Worm (Caenorhabditis elegans) whole organism, early embryonic: ENCODE results near the gene acs-6.
A peak's percentile ranks its signal among the peaks of the same experiment; 100 is the strongest.

Source experiments
- B0310.2 ChIP-seq: sonication (generic microtip); optimal IDR thresholded peaks from 2 replicates; lab custom pipeline; 2016; ENCODE audit warnings: mild to moderate bottlenecking, missing genetic modification characterization, missing compliant biosample characterization
- F13C5.2 ChIP-seq: sonication (generic microtip); optimal IDR thresholded peaks from 2 replicates; lab custom pipeline; 2017; ENCODE audit warnings: mild to moderate bottlenecking, missing genetic modification characterization, inconsistent platforms, missing compliant biosample characterization
- aly-1 ChIP-seq: sonication (generic microtip); optimal IDR thresholded peaks from 2 replicates; lab custom pipeline; 2016; ENCODE audit warnings: missing genetic modification characterization, missing compliant biosample characterization
- ama-1 ChIP-seq: fragments of 150-350 bp; optimal IDR thresholded peaks from 2 replicates; lab custom pipeline; 2014
- ceh-13 ChIP-seq: fragments of 200-800 bp; sonication (Bioruptor generic); optimal IDR thresholded peaks from 2 replicates; lab custom pipeline; 2018; ENCODE audit warnings: mild to moderate bottlenecking, missing genetic modification characterization, missing compliant biosample characterization
- ceh-36 ChIP-seq: sonication (generic microtip); optimal IDR thresholded peaks from 2 replicates; lab custom pipeline; 2016; ENCODE audit warnings: missing genetic modification characterization, inconsistent platforms, missing compliant biosample characterization
- ets-7 ChIP-seq: sonication (generic microtip); optimal IDR thresholded peaks from 2 replicates; lab custom pipeline; 2016; ENCODE audit warnings: missing genotype, missing genetic modification characterization, missing compliant biosample characterization
- flt-1 ChIP-seq: fragments of 200-800 bp; sonication (Bioruptor generic); IDR thresholded peaks from 2 replicates; pipeline ENCODE4 v1.3.6; 2022; ENCODE audit warnings: missing genetic modification characterization, missing compliant biosample characterization
- hmbx-1 ChIP-seq: sonication (generic microtip); optimal IDR thresholded peaks from 2 replicates; lab custom pipeline; 2016; ENCODE audit warnings: mild to moderate bottlenecking, missing genetic modification characterization, missing compliant biosample characterization
- hmg-4 ChIP-seq: fragments of 200-800 bp; sonication (Bioruptor generic); optimal IDR thresholded peaks from 2 replicates; lab custom pipeline; 2018; ENCODE audit warnings: mild to moderate bottlenecking, missing genetic modification characterization, missing compliant biosample characterization
- hnd-1 ChIP-seq: sonication (generic microtip); optimal IDR thresholded peaks from 2 replicates; lab custom pipeline; 2016; ENCODE audit warnings: missing genetic modification characterization, missing compliant biosample characterization
- pes-1 ChIP-seq: fragments of 200-800 bp; sonication (Bioruptor generic); IDR thresholded peaks from 2 replicates; pipeline ENCODE4 v1.3.6; 2022; ENCODE audit warnings: missing genetic modification reagents, missing genetic modification characterization, missing compliant biosample characterization
- scrt-1 ChIP-seq: fragments of 200-800 bp; sonication (Bioruptor generic); IDR thresholded peaks from 2 replicates; pipeline ENCODE4 v1.3.6; 2022; ENCODE audit warnings: missing genetic modification characterization, missing compliant biosample characterization
- sea-1 ChIP-seq: fragments of 200-800 bp; sonication (Bioruptor generic); conservative IDR thresholded peaks from 2 replicates; pipeline ENCODE4 v1.3.6; 2022; ENCODE audit warnings: missing genetic modification characterization, missing compliant biosample characterization
- tbx-11 ChIP-seq: fragments of 200-800 bp; sonication (Bioruptor generic); IDR thresholded peaks from 2 replicates; pipeline ENCODE4 v1.3.6; 2022; ENCODE audit warnings: missing genetic modification characterization, missing compliant biosample characterization
- tbx-37 ChIP-seq: fragments of 200-800 bp; sonication (Bioruptor generic); conservative IDR thresholded peaks from 2 replicates; pipeline ENCODE4 v1.3.6; 2022; ENCODE audit warnings: missing genetic modification reagents, missing genetic modification characterization, missing compliant biosample characterization
- tra-4 ChIP-seq: sonication (generic microtip); optimal IDR thresholded peaks from 2 replicates; lab custom pipeline; 2017; ENCODE audit warnings: missing genetic modification characterization, missing compliant biosample characterization

The acs-6 gene

ce11 chrII:7090852-7091251 is 29.0 kb downstream of the acs-6 start:
- TF ChIP-seq hmg-4 (GFP tag; lab: Kevin White, UChicago) (peak; percentile 44), hnd-1 (tag; lab: Kevin White, UChicago) (no peak), pes-1 (GFP tag; lab: Robert Waterston, UW) (0 out of 2 replicates have a peak, but pooled peaks have one; percentile 4)

- TF ChIP-seq B0310.2 (tag; lab: Kevin White, UChicago) (peak; percentile 19), hnd-1 (tag; lab: Kevin White, UChicago) (no peak), sea-1 (GFP tag; lab: Robert Waterston, UW) (0 out of 2 replicates have a peak, but pooled peaks have one; percentile 18)
Observed at ce11 chrII:7093339-7093821, 31.6 kb downstream of the acs-6 start, which contains the start of gene T02G5.3. Gene T02G5.3 (plus strand): TSS chrII:7093389.

ce11 chrII:7095970-7096369 is 34.1 kb downstream of the acs-6 start:
- no peak for TF ChIP-seq tbx-11
- TF ChIP-seq hmbx-1 (tag; lab: Kevin White, UChicago): no peak
- no peak for TF ChIP-seq pes-1 (GFP tag; lab: Robert Waterston, UW)
- TF ChIP-seq tra-4 (tag; lab: Kevin White, UChicago): no peak
- no peak for TF ChIP-seq scrt-1 (GFP tag; lab: Robert Waterston, UW)
- no peak for TF ChIP-seq ceh-36 (tag; lab: Kevin White, UChicago)
- no peak for TF ChIP-seq tbx-37
- no peak for TF ChIP-seq ceh-13 (GFP tag; lab: Kevin White, UChicago)
- TF ChIP-seq aly-1: no peak
- no peak for TF ChIP-seq sea-1 (GFP tag; lab: Robert Waterston, UW)

ce11 chrII:7098578-7098977 is 36.7 kb downstream of the acs-6 start, which contains the start of gene mct-5:
Gene mct-5 (minus strand): TSS chrII:7098593.
- no peak for TF ChIP-seq tra-4 (tag; lab: Kevin White, UChicago)
- no peak for TF ChIP-seq hmbx-1 (tag; lab: Kevin White, UChicago)

- TF ChIP-seq ets-7: no peak
- TF ChIP-seq hnd-1 (tag; lab: Kevin White, UChicago): no peak
- no peak for TF ChIP-seq ama-1 (lab: Kevin White, UChicago)
- TF ChIP-seq tra-4 (tag; lab: Kevin White, UChicago): no peak
- TF ChIP-seq hmbx-1 (tag; lab: Kevin White, UChicago): no peak
- no peak for TF ChIP-seq flt-1 (GFP tag; lab: Robert Waterston, UW)
- TF ChIP-seq tbx-37: no peak
Observed at ce11 chrII:7099231-7099630, 37.4 kb downstream of the acs-6 start.

ce11 chrII:7100838-7101237 is 39.0 kb downstream of the acs-6 start, which contains the start of gene mmaa-1:
Gene mmaa-1 (minus strand): TSS chrII:7101165.
- TF ChIP-seq ets-7 (no peak), F13C5.2 (tag; lab: Kevin White, UChicago) (no peak), scrt-1 (GFP tag; lab: Robert Waterston, UW) (no peak), sea-1 (GFP tag; lab: Robert Waterston, UW) (no peak), hnd-1 (tag; lab: Kevin White, UChicago) (no peak), B0310.2 (tag; lab: Kevin White, UChicago) (no peak), hmbx-1 (tag; lab: Kevin White, UChicago) (no peak), ceh-13 (GFP tag; lab: Kevin White, UChicago) (no peak), tra-4 (tag; lab: Kevin White, UChicago) (no peak), aly-1 (no peak), hmg-4 (GFP tag; lab: Kevin White, UChicago) (no peak), tbx-37 (no peak), ceh-36 (tag; lab: Kevin White, UChicago) (no peak)

- TF ChIP-seq pes-1 (GFP tag; lab: Robert Waterston, UW) (no peak), tbx-37 (no peak), sea-1 (GFP tag; lab: Robert Waterston, UW) (no peak), hmg-4 (GFP tag; lab: Kevin White, UChicago) (no peak), aly-1 (no peak), ets-7 (no peak), F13C5.2 (tag; lab: Kevin White, UChicago) (no peak), scrt-1 (GFP tag; lab: Robert Waterston, UW) (no peak), tbx-11 (no peak), ama-1 (lab: Kevin White, UChicago) (no peak), ceh-13 (GFP tag; lab: Kevin White, UChicago) (no peak), ceh-36 (tag; lab: Kevin White, UChicago) (no peak), hnd-1 (tag; lab: Kevin White, UChicago) (no peak), flt-1 (GFP tag; lab: Robert Waterston, UW) (no peak), B0310.2 (tag; lab: Kevin White, UChicago) (no peak), hmbx-1 (tag; lab: Kevin White, UChicago) (no peak), tra-4 (tag; lab: Kevin White, UChicago) (no peak)
Observed at ce11 chrII:7102288-7102687, 40.5 kb downstream of the acs-6 start.

ce11 chrII:7103111-7103510 is 41.3 kb downstream of the acs-6 start:
- TF ChIP-seq flt-1 (GFP tag; lab: Robert Waterston, UW) (no peak), ama-1 (lab: Kevin White, UChicago) (no peak), sea-1 (GFP tag; lab: Robert Waterston, UW) (no peak), tra-4 (tag; lab: Kevin White, UChicago) (no peak), tbx-37 (no peak), F13C5.2 (tag; lab: Kevin White, UChicago) (no peak), aly-1 (no peak)
